Fruit fly (Drosophila melanogaster): ENCODE results near the gene dachs.

Gene dachs

dm6 chr2L:8522781-8523180 lies 56.2 kb downstream of the dachs start:
- TF ChIP-seq CG13204 (GFP tag; optimal IDR thresholded peaks at IDR 0.05), result no peak
- no peak for TF ChIP-seq CG8301 (tag; optimal IDR thresholded peaks at IDR 0.05)
- no peak for TF ChIP-seq CG32121 (GFP tag; IDR thresholded peaks at IDR 0.05)
- TF ChIP-seq D1 (tag; optimal IDR thresholded peaks at IDR 0.05), result no peak
- no peak for TF ChIP-seq Ets98B (GFP tag; IDR thresholded peaks at IDR 0.05)
- no peak for TF ChIP-seq fd96Ca (GFP tag; IDR thresholded peaks at IDR 0.05)
- no peak for TF ChIP-seq CG15710 (tag; optimal IDR thresholded peaks at IDR 0.05)
- no peak for TF ChIP-seq CG9948 (tag; optimal IDR thresholded peaks at IDR 0.05)
- no peak for TF ChIP-seq CG12605 (GFP tag; IDR thresholded peaks at IDR 0.05)
- TF ChIP-seq CG34367 (tag; optimal IDR thresholded peaks at IDR 0.05), result no peak
- TF ChIP-seq Pif1A (GFP tag; optimal IDR thresholded peaks at IDR 0.05), result no peak
- TF ChIP-seq CG10348 (GFP tag; IDR thresholded peaks at IDR 0.05), result no peak
- no peak for TF ChIP-seq Pif1B (GFP tag; optimal IDR thresholded peaks at IDR 0.05)
- TF ChIP-seq CG4496 (GFP tag; IDR thresholded peaks at IDR 0.05), result no peak
- no peak for TF ChIP-seq CG17806 (tag; optimal IDR thresholded peaks at IDR 0.05)

dm6 chr2L:8525000-8525399 lies 58.4 kb downstream of the dachs start:
- no peak for TF ChIP-seq Ets98B (GFP tag; IDR thresholded peaks at IDR 0.05)
- no peak for TF ChIP-seq Pif1B (GFP tag; optimal IDR thresholded peaks at IDR 0.05)

dm6 chr2L:8528318-8528717 lies 61.7 kb downstream of the dachs start, which contains the start of the genes lmgA and lmgB:
Gene lmgA (minus strand): TSS chr2L:8528618.
Gene lmgB (minus strand): TSS chr2L:8528618.
- TF ChIP-seq CG17806 (tag; optimal IDR thresholded peaks at IDR 0.05), result peak; percentile 2
- no peak for TF ChIP-seq CG9948 (tag; optimal IDR thresholded peaks at IDR 0.05)
- TF ChIP-seq CG8159 (tag; optimal IDR thresholded peaks at IDR 0.05), result no peak
- no peak for TF ChIP-seq D1 (tag; optimal IDR thresholded peaks at IDR 0.05)
- no peak for TF ChIP-seq Pif1A (GFP tag; optimal IDR thresholded peaks at IDR 0.05)
- TF ChIP-seq CG34367 (tag; optimal IDR thresholded peaks at IDR 0.05), result no peak
- TF ChIP-seq CG32121 (GFP tag; IDR thresholded peaks at IDR 0.05), result no peak

dm6 chr2L:8528951-8529430 lies 62.4 kb downstream of the dachs start, which contains the start of gene CG17834:
Gene CG17834 (plus strand): TSS chr2L:8529141.
- TF ChIP-seq CG32121 (GFP tag; IDR thresholded peaks at IDR 0.05), result no peak
- TF ChIP-seq Pif1B (GFP tag; optimal IDR thresholded peaks at IDR 0.05), result no peak
- no peak for TF ChIP-seq fd96Ca (GFP tag; IDR thresholded peaks at IDR 0.05)
- TF ChIP-seq Ets98B (GFP tag; IDR thresholded peaks at IDR 0.05), result peak; percentile 64; the same call in 1 of the 2 replicates
- no peak for TF ChIP-seq CG15710 (tag; optimal IDR thresholded peaks at IDR 0.05)
- TF ChIP-seq CG4496 (GFP tag; IDR thresholded peaks at IDR 0.05), result peak; percentile 49; the same call in 1 of the 3 replicates
- no peak for TF ChIP-seq CG12605 (GFP tag; IDR thresholded peaks at IDR 0.05)
- TF ChIP-seq EcR (GFP tag; optimal IDR thresholded peaks at IDR 0.05), result peak; percentile 81
- TF ChIP-seq D1 (tag; optimal IDR thresholded peaks at IDR 0.05), result no peak
- peak; percentile 34 for TF ChIP-seq Snoo (tag; optimal IDR thresholded peaks at IDR 0.05)
- TF ChIP-seq CG8301 (tag; optimal IDR thresholded peaks at IDR 0.05), result no peak
- no peak for TF ChIP-seq Pif1A (GFP tag; optimal IDR thresholded peaks at IDR 0.05)
- TF ChIP-seq CG9948 (tag; optimal IDR thresholded peaks at IDR 0.05), result no peak
- no peak for TF ChIP-seq CG17806 (tag; optimal IDR thresholded peaks at IDR 0.05)
- TF ChIP-seq CG10348 (GFP tag; IDR thresholded peaks at IDR 0.05), result no peak

dm6 chr2L:8530189-8530588 lies 63.6 kb downstream of the dachs start:
- TF ChIP-seq CG10348 (GFP tag; IDR thresholded peaks at IDR 0.05) (no peak), fd96Ca (GFP tag; IDR thresholded peaks at IDR 0.05) (no peak), CG9948 (tag; optimal IDR thresholded peaks at IDR 0.05) (no peak), CG13204 (GFP tag; optimal IDR thresholded peaks at IDR 0.05) (no peak), CG8301 (tag; optimal IDR thresholded peaks at IDR 0.05) (no peak), Snoo (tag; optimal IDR thresholded peaks at IDR 0.05) (no peak), CG15710 (tag; optimal IDR thresholded peaks at IDR 0.05) (no peak), CG32121 (GFP tag; IDR thresholded peaks at IDR 0.05) (no peak), Pif1B (GFP tag; optimal IDR thresholded peaks at IDR 0.05) (no peak), gl (tag; optimal IDR thresholded peaks at IDR 0.05) (no peak), CG4496 (GFP tag; IDR thresholded peaks at IDR 0.05) (no peak), CG8159 (tag; optimal IDR thresholded peaks at IDR 0.05) (no peak), CG14655 (GFP tag; optimal IDR thresholded peaks at IDR 0.05) (no peak), D1 (tag; optimal IDR thresholded peaks at IDR 0.05) (no peak), CG17806 (tag; optimal IDR thresholded peaks at IDR 0.05) (no peak), Pif1A (GFP tag; optimal IDR thresholded peaks at IDR 0.05) (no peak), Ets98B (GFP tag; IDR thresholded peaks at IDR 0.05) (no peak), CG34367 (tag; optimal IDR thresholded peaks at IDR 0.05) (no peak), CG12605 (GFP tag; IDR thresholded peaks at IDR 0.05) (no peak), rn (GFP tag; IDR thresholded peaks at IDR 0.05) (no peak)

- no peak for TF ChIP-seq CG17806 (tag; optimal IDR thresholded peaks at IDR 0.05)
- no peak for TF ChIP-seq CG8159 (tag; optimal IDR thresholded peaks at IDR 0.05)
- no peak for TF ChIP-seq CG8301 (tag; optimal IDR thresholded peaks at IDR 0.05)
- TF ChIP-seq CG32121 (GFP tag; IDR thresholded peaks at IDR 0.05), result no peak
- no peak for TF ChIP-seq CG13204 (GFP tag; optimal IDR thresholded peaks at IDR 0.05)
- TF ChIP-seq CG9948 (tag; optimal IDR thresholded peaks at IDR 0.05), result no peak
- TF ChIP-seq CG4496 (GFP tag; IDR thresholded peaks at IDR 0.05), result no peak
- no peak for TF ChIP-seq CG34367 (tag; optimal IDR thresholded peaks at IDR 0.05)
- TF ChIP-seq rn (GFP tag; IDR thresholded peaks at IDR 0.05), result no peak
- no peak for TF ChIP-seq CG10348 (GFP tag; IDR thresholded peaks at IDR 0.05)
- TF ChIP-seq EcR (GFP tag; optimal IDR thresholded peaks at IDR 0.05), result no peak
- TF ChIP-seq D1 (tag; optimal IDR thresholded peaks at IDR 0.05), result no peak
- TF ChIP-seq CG14655 (GFP tag; optimal IDR thresholded peaks at IDR 0.05), result no peak
Observed at dm6 chr2L:8532790-8533189, 66.2 kb downstream of the dachs start.
